Worm (Caenorhabditis elegans) whole organism, late embryonic: ENCODE data around the gene col-178.

Experiments
- ceh-22 ChIP-seq: sonication (generic microtip); optimal IDR thresholded peaks from 2 replicates; lab custom pipeline; 2017; ENCODE audit warnings: missing biosample characterization, missing genetic modification characterization
- nhr-11 ChIP-seq: fragments of 150-350 bp; optimal IDR thresholded peaks from 2 replicates; lab custom pipeline; 2014; ENCODE audit warnings: missing biosample characterization, missing genetic modification characterization
- ztf-16 ChIP-seq: sonication (generic microtip); optimal IDR thresholded peaks from 2 replicates; lab custom pipeline; 2017; ENCODE audit warnings: missing genetic modification characterization, missing compliant biosample characterization

ce11 chrX:11240585-11241115 is 41.4 kb downstream of the col-178 start, which contains the start of gene C34F6.10:
- no peak for TF ChIP-seq nhr-11 (tag; lab: Kevin White, UChicago)
- no peak for TF ChIP-seq ceh-22
- TF ChIP-seq ztf-16 (tag; lab: Kevin White, UChicago): no peak
